Fruit fly (Drosophila melanogaster): ENCODE results near the gene NT1.

dm6 chr3L:4482509-4482908, 25.7 kb downstream of the NT1 start, which contains the start of gene CG11350:
- no peak for TF ChIP-seq Dll (optimal IDR thresholded peaks at IDR 0.05)
- no peak for TF ChIP-seq pan (optimal IDR thresholded peaks at IDR 0.05)
